Fruit fly (Drosophila melanogaster) whole organism, prepupa: ENCODE data around the gene repo.

Source experiments
- Blimp-1 ChIP-seq: fragments of 200-800 bp; sonication (Bioruptor generic); optimal IDR thresholded peaks from 3 replicates; lab custom pipeline; 2017; ENCODE audit warnings: missing biosample characterization, missing genetic modification characterization, mild to moderate bottlenecking, moderate library complexity, missing genetic modification reagents
- CG34406 ChIP-seq: fragments of 200-800 bp; sonication (Bioruptor generic); optimal IDR thresholded peaks from 3 replicates; lab custom pipeline; 2016; ENCODE audit warnings: missing biosample characterization, missing genetic modification characterization
- CG6276 ChIP-seq: fragments of 200-800 bp; sonication (Bioruptor generic); optimal IDR thresholded peaks from 2 replicates; lab custom pipeline; 2017; ENCODE audit warnings: missing biosample characterization, mild to moderate bottlenecking, missing genetic modification characterization
- Gug ChIP-seq: fragments of 200-800 bp; sonication (Bioruptor generic); IDR thresholded peaks from 2 replicates; pipeline ENCODE4 v1.3.6; 2022; ENCODE audit warnings: missing biosample characterization, missing genetic modification characterization
- Met ChIP-seq: fragments of 200-800 bp; sonication (Bioruptor generic); optimal IDR thresholded peaks from 3 replicates; lab custom pipeline; 2016; ENCODE audit warnings: missing biosample characterization, missing genetic modification characterization

DNA sequence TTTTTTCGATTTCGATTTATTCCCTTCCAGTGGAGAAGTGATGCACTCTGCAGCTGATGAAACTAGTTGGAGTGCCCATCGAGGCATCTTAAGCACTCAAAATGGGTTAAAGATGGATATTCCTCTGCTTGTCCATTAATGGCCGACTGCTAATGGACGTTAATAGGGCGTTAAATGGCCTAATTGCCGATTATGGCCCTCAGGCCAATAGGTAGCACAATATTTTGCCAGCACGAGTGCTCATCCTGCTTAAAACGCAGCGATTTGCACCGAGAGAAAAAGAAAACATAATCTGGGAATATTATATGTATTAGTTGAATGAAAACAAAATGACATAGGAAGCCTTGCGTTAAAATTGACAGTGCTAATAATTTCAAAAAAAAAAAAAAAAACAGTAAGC is 27.5 kb upstream of the repo start, which contains the start of gene CG44158:
- TF ChIP-seq Met (GFP tag; lab: Kevin White, UChicago) (no peak), CG34406 (GFP tag; lab: Kevin White, UChicago) (no peak), Blimp-1 (GFP tag; lab: Kevin White, UChicago) (no peak), Gug (no peak), CG6276 (no peak)
